ENCODE assay signal across 4 worm cellular contexts in genomic region chrV:1495752-1496151, ce11.
TF ChIP-seq lines count a peak whose summit lies in the region.

No protein-coding gene starts in this region.

TF ChIP-seq in whole organism, L3 larva, 47 proteins besides CTCF, POLR2A, EP300 and RAD21:
- TF ChIP-seq nhr-43 (tag; optimal IDR thresholded peaks at IDR 0.05; lab: Kevin White, UChicago; ENCODE audit: poor library complexity, severe bottlenecking) (no peak), nhr-237 (tag; optimal IDR thresholded peaks at IDR 0.05; lab: Kevin White, UChicago) (no peak), ztf-11 (tag; optimal IDR thresholded peaks at IDR 0.05; lab: Kevin White, UChicago) (no peak), ztf-4 (tag; optimal IDR thresholded peaks at IDR 0.05; lab: Kevin White, UChicago) (no peak), ceh-28 (tag; optimal IDR thresholded peaks at IDR 0.05; lab: Kevin White, UChicago) (peak; percentile 89), egl-27 (tag; optimal IDR thresholded peaks at IDR 0.05; lab: Kevin White, UChicago) (no peak), nhr-77 (tag; optimal IDR thresholded peaks at IDR 0.05; lab: Kevin White, UChicago) (no peak)

TF ChIP-seq in whole organism, L4 larva, 104 proteins besides CTCF, POLR2A, EP300 and RAD21:
- peak; percentile 94 for TF ChIP-seq ceh-28 (tag; optimal IDR thresholded peaks at IDR 0.05; lab: Kevin White, UChicago)
- no peak for TF ChIP-seq dmd-6 (GFP tag; IDR thresholded peaks at IDR 0.05; lab: Robert Waterston, UW)

TF ChIP-seq in whole organism, late embryonic, 69 proteins besides CTCF, POLR2A, EP300 and RAD21:
- TF ChIP-seq hlh-15 (tag; optimal IDR thresholded peaks at IDR 0.05; lab: Kevin White, UChicago) = no peak
- TF ChIP-seq ceh-48 (tag; optimal IDR thresholded peaks at IDR 0.05; lab: Kevin White, UChicago) = peak; percentile 16

TF ChIP-seq in whole organism, midembryonic, 9 proteins besides CTCF, POLR2A, EP300 and RAD21:
- TF ChIP-seq cog-1 (tag; optimal IDR thresholded peaks at IDR 0.05; lab: Kevin White, UChicago) = no peak
- no peak for TF ChIP-seq klf-2 (GFP tag; conservative IDR thresholded peaks at IDR 0.05; lab: Robert Waterston, UW)
- no peak for TF ChIP-seq ztf-29 (GFP tag; IDR thresholded peaks at IDR 0.05; lab: Robert Waterston, UW)
- TF ChIP-seq T22C8.4 (GFP tag; IDR thresholded peaks at IDR 0.05; lab: Robert Waterston, UW) = peak; percentile 80
- TF ChIP-seq ztf-23 (GFP tag; IDR thresholded peaks at IDR 0.05; lab: Robert Waterston, UW) = no peak
- TF ChIP-seq med-1 (GFP tag; optimal IDR thresholded peaks at IDR 0.05; lab: Kevin White, UChicago; ENCODE audit: insufficient read depth) = no peak
- no peak for TF ChIP-seq tab-1 (GFP tag; IDR thresholded peaks at IDR 0.05; lab: Robert Waterston, UW)
- TF ChIP-seq flt-1 (GFP tag; IDR thresholded peaks at IDR 0.05; lab: Robert Waterston, UW) = no peak
